Fruit fly (Drosophila melanogaster) whole organism, prepupa: ENCODE data around the gene Gr28a.

Experiments used
- CG10631 ChIP-seq: fragments of 200-800 bp; sonication (Bioruptor generic); optimal IDR thresholded peaks from 2 replicates; lab custom pipeline; 2016; ENCODE audit warnings: missing biosample characterization, missing genetic modification characterization
- CG11294 ChIP-seq: fragments of 200-800 bp; sonication (Bioruptor generic); IDR thresholded peaks from 2 replicates; pipeline ENCODE4 v1.3.6; 2022; ENCODE audit warnings: missing biosample characterization, missing genetic modification characterization
- CG11762 ChIP-seq: fragments of 200-800 bp; sonication (Bioruptor generic); optimal IDR thresholded peaks from 3 replicates; lab custom pipeline; 2016; ENCODE audit warnings: missing biosample characterization, missing genetic modification characterization; ENCODE audit not compliant: insufficient read depth
- CG11902 ChIP-seq: fragments of 200-800 bp; sonication (Bioruptor generic); optimal IDR thresholded peaks from 3 replicates; lab custom pipeline; 2016; ENCODE audit warnings: missing biosample characterization, missing genetic modification characterization
- CG15336 ChIP-seq: fragments of 200-800 bp; sonication (Bioruptor generic); IDR thresholded peaks from 2 replicates; pipeline ENCODE4 v1.3.6; 2022; ENCODE audit warnings: missing biosample characterization, missing genetic modification characterization
- CG1621 ChIP-seq: fragments of 200-800 bp; sonication (Bioruptor generic); optimal IDR thresholded peaks from 3 replicates; lab custom pipeline; 2018; ENCODE audit warnings: missing biosample characterization, mild to moderate bottlenecking, missing genetic modification characterization
- CG16779 ChIP-seq: fragments of 200-800 bp; sonication (Bioruptor generic); optimal IDR thresholded peaks from 3 replicates; lab custom pipeline; 2017; ENCODE audit warnings: missing biosample characterization, mild to moderate bottlenecking, missing genetic modification characterization
- CG31627 ChIP-seq: fragments of 200-800 bp; sonication (Bioruptor generic); optimal IDR thresholded peaks from 3 replicates; lab custom pipeline; 2016; ENCODE audit warnings: missing biosample characterization, missing genetic modification characterization
- CG32006 ChIP-seq: fragments of 200-800 bp; sonication (Bioruptor generic); optimal IDR thresholded peaks from 3 replicates; lab custom pipeline; 2017; ENCODE audit warnings: missing biosample characterization, mild to moderate bottlenecking, missing genetic modification characterization
- CG3919 ChIP-seq: fragments of 200-800 bp; sonication (Bioruptor generic); optimal IDR thresholded peaks from 3 replicates; lab custom pipeline; 2016; ENCODE audit warnings: missing biosample characterization, missing genetic modification characterization
- CG4318 ChIP-seq: fragments of 200-800 bp; sonication (Bioruptor generic); optimal IDR thresholded peaks from 3 replicates; lab custom pipeline; 2017; ENCODE audit warnings: missing biosample characterization, mild to moderate bottlenecking, missing genetic modification characterization
- CG6276 ChIP-seq: fragments of 200-800 bp; sonication (Bioruptor generic); optimal IDR thresholded peaks from 2 replicates; lab custom pipeline; 2017; ENCODE audit warnings: missing biosample characterization, mild to moderate bottlenecking, missing genetic modification characterization
- CG6792 ChIP-seq: fragments of 200-800 bp; sonication (Bioruptor generic); optimal IDR thresholded peaks from 3 replicates; lab custom pipeline; 2016; ENCODE audit warnings: missing biosample characterization, missing genetic modification characterization
- CG7368 ChIP-seq: fragments of 200-800 bp; sonication (Bioruptor generic); optimal IDR thresholded peaks from 3 replicates; lab custom pipeline; 2016; ENCODE audit warnings: missing biosample characterization, missing genetic modification characterization
- CG8119 ChIP-seq: fragments of 200-800 bp; sonication (Bioruptor generic); IDR thresholded peaks from 3 replicates; pipeline ENCODE4 v1.3.6; 2022; ENCODE audit warnings: missing biosample characterization, missing genetic modification characterization
- CG8319 ChIP-seq: fragments of 200-800 bp; sonication (Bioruptor generic); optimal IDR thresholded peaks from 3 replicates; lab custom pipeline; 2016; ENCODE audit warnings: missing biosample characterization, missing genetic modification characterization
- CG8632 ChIP-seq: fragments of 200-800 bp; sonication (Bioruptor generic); optimal IDR thresholded peaks from 3 replicates; lab custom pipeline; 2016; ENCODE audit warnings: missing biosample characterization, missing genetic modification characterization
- Eip78C ChIP-seq: fragments of 200-800 bp; sonication (Bioruptor generic); peaks from one replicate; lab custom pipeline; 2016; ENCODE audit warnings: missing biosample characterization, missing genetic modification characterization
- Eip93F ChIP-seq: fragments of 200-800 bp; sonication (Bioruptor generic); optimal IDR thresholded peaks from 2 replicates; lab custom pipeline; 2016; ENCODE audit warnings: missing biosample characterization, mild to moderate bottlenecking, missing genetic modification characterization
- Ets21C ChIP-seq: fragments of 200-800 bp; sonication (Bioruptor generic); optimal IDR thresholded peaks from 3 replicates; lab custom pipeline; 2016; ENCODE audit warnings: missing biosample characterization, missing genetic modification characterization
- Ets96B ChIP-seq: fragments of 200-800 bp; optimal IDR thresholded peaks from 2 replicates; lab custom pipeline; 2019; ENCODE audit warnings: missing biosample characterization, mild to moderate bottlenecking, missing genetic modification characterization, moderate library complexity
- Gug ChIP-seq: fragments of 200-800 bp; sonication (Bioruptor generic); IDR thresholded peaks from 2 replicates; pipeline ENCODE4 v1.3.6; 2022; ENCODE audit warnings: missing biosample characterization, missing genetic modification characterization
- Hr38 ChIP-seq: sonication (Bioruptor generic); optimal IDR thresholded peaks from 2 replicates; lab custom pipeline; 2016; ENCODE audit warnings: missing biosample characterization, missing genetic modification characterization
- Hr39 ChIP-seq: fragments of 200-800 bp; sonication (Bioruptor generic); optimal IDR thresholded peaks from 2 replicates; lab custom pipeline; 2016; ENCODE audit warnings: missing biosample characterization, missing genetic modification characterization
- Hr4 ChIP-seq: fragments of 200-800 bp; sonication (Bioruptor generic); optimal IDR thresholded peaks from 3 replicates; lab custom pipeline; 2016; ENCODE audit warnings: missing biosample characterization, missing genetic modification characterization
- Lpt ChIP-seq: fragments of 200-800 bp; sonication (Bioruptor generic); optimal IDR thresholded peaks from 3 replicates; lab custom pipeline; 2016; ENCODE audit warnings: missing biosample characterization, missing genetic modification characterization
- Met ChIP-seq: fragments of 200-800 bp; sonication (Bioruptor generic); optimal IDR thresholded peaks from 3 replicates; lab custom pipeline; 2016; ENCODE audit warnings: missing biosample characterization, missing genetic modification characterization
- OdsH ChIP-seq: fragments of 200-800 bp; sonication (Bioruptor generic); optimal IDR thresholded peaks from 3 replicates; lab custom pipeline; 2016; ENCODE audit warnings: missing biosample characterization, missing genetic modification characterization
- Smox ChIP-seq: fragments of 200-800 bp; sonication (Bioruptor generic); optimal IDR thresholded peaks from 3 replicates; lab custom pipeline; 2016; ENCODE audit warnings: missing biosample characterization, missing genetic modification characterization
- Sox102F ChIP-seq: fragments of 200-800 bp; sonication (Bioruptor generic); optimal IDR thresholded peaks from 2 replicates; lab custom pipeline; 2016; ENCODE audit warnings: missing biosample characterization, mild to moderate bottlenecking, missing genetic modification characterization
- Sox14 ChIP-seq: fragments of 200-800 bp; sonication (Bioruptor generic); optimal IDR thresholded peaks from 3 replicates; lab custom pipeline; 2016; ENCODE audit warnings: missing biosample characterization, missing genetic modification characterization
- achi ChIP-seq: fragments of 200-800 bp; sonication (Bioruptor generic); optimal IDR thresholded peaks from 3 replicates; lab custom pipeline; 2016; ENCODE audit warnings: missing biosample characterization, missing genetic modification characterization
- acj6 ChIP-seq: fragments of 200-800 bp; sonication (Bioruptor generic); optimal IDR thresholded peaks from 3 replicates; lab custom pipeline; 2016; ENCODE audit warnings: missing biosample characterization, missing genetic modification characterization
- cyc ChIP-seq: fragments of 200-800 bp; sonication (Bioruptor generic); optimal IDR thresholded peaks from 3 replicates; lab custom pipeline; 2016; ENCODE audit warnings: missing biosample characterization, missing genetic modification characterization
- dac ChIP-seq: fragments of 200-800 bp; sonication (Bioruptor generic); optimal IDR thresholded peaks from 2 replicates; lab custom pipeline; 2017; ENCODE audit warnings: missing biosample characterization, mild to moderate bottlenecking, missing genetic modification characterization
- dsx ChIP-seq: fragments of 200-800 bp; optimal IDR thresholded peaks from 3 replicates; lab custom pipeline; 2019; ENCODE audit warnings: missing biosample characterization, mild to moderate bottlenecking, missing genetic modification characterization, moderate library complexity; ENCODE audit not compliant: poor library complexity, severe bottlenecking
- eg ChIP-seq: fragments of 200-800 bp; sonication (Bioruptor generic); IDR thresholded peaks from 3 replicates; pipeline ENCODE4 v1.3.6; 2022; ENCODE audit warnings: missing biosample characterization, missing genetic modification characterization
- esn ChIP-seq: fragments of 200-800 bp; sonication (Bioruptor generic); optimal IDR thresholded peaks from 2 replicates; lab custom pipeline; 2016; ENCODE audit warnings: missing biosample characterization, mild to moderate bottlenecking, missing genetic modification characterization, moderate library complexity
- fd59A ChIP-seq: fragments of 200-800 bp; sonication (Bioruptor generic); optimal IDR thresholded peaks from 2 replicates; lab custom pipeline; 2017; ENCODE audit warnings: missing biosample characterization, mild to moderate bottlenecking, missing genetic modification characterization, missing genetic modification reagents
- fd85E ChIP-seq: fragments of 200-800 bp; sonication (Bioruptor generic); optimal IDR thresholded peaks from 3 replicates; lab custom pipeline; 2016; ENCODE audit warnings: missing biosample characterization, missing genetic modification characterization
- fkh ChIP-seq: fragments of 200-800 bp; sonication (Bioruptor generic); optimal IDR thresholded peaks from 3 replicates; lab custom pipeline; 2017; ENCODE audit warnings: missing biosample characterization, mild to moderate bottlenecking, missing genetic modification characterization, moderate library complexity
- net ChIP-seq: fragments of 200-800 bp; sonication (Bioruptor generic); optimal IDR thresholded peaks from 3 replicates; lab custom pipeline; 2016; ENCODE audit warnings: missing biosample characterization, missing genetic modification characterization
- pdm3 ChIP-seq: fragments of 200-800 bp; sonication (Bioruptor generic); optimal IDR thresholded peaks from 3 replicates; lab custom pipeline; 2016; ENCODE audit warnings: missing biosample characterization, missing genetic modification characterization
- ss ChIP-seq, 2 experiments: fragments of 200-800 bp; sonication (Bioruptor generic); optimal IDR thresholded peaks; 2 replicates in 1 of 2; 3 replicates in 1 of 2; lab custom pipeline; 2017 to 2018; ENCODE audit warnings: mild to moderate bottlenecking in 2 of 2, missing biosample characterization in 2 of 2, missing genetic modification characterization in 2 of 2, moderate library complexity in 1 of 2
- svp ChIP-seq: fragments of 200-800 bp; sonication (Bioruptor generic); peaks from one replicate; lab custom pipeline; 2016; ENCODE audit warnings: missing biosample characterization, missing genetic modification characterization
- vri ChIP-seq: fragments of 200-800 bp; sonication (Bioruptor generic); optimal IDR thresholded peaks from 3 replicates; lab custom pipeline; 2016; ENCODE audit warnings: missing biosample characterization, mild to moderate bottlenecking, missing genetic modification characterization

The Gr28a gene

dm6 chr2L:7423333-7423895 is 30.6 kb downstream of the Gr28a start (continued):
- peak; percentile 53 for TF ChIP-seq CG31627 (GFP tag; lab: Kevin White, UChicago)
- peak; percentile 63 for TF ChIP-seq CG8632 (GFP tag; lab: Kevin White, UChicago)
- TF ChIP-seq Hr4 (GFP tag; lab: Kevin White, UChicago) = peak; percentile 72
- peak; percentile 60; the same call in 1 of the 2 replicates for TF ChIP-seq CG11294 (GFP tag; lab: Robert Waterston, UW)
- TF ChIP-seq ss (GFP tag; optimal IDR thresholded peaks at IDR 0.05; lab: Kevin White, UChicago) = peak; percentile 66 to 70
- TF ChIP-seq pdm3 = peak; percentile 58
- peak; percentile 74 for TF ChIP-seq Smox (GFP tag; lab: Kevin White, UChicago)
- peak; percentile 22 for TF ChIP-seq CG11902
- peak; percentile 84 for TF ChIP-seq CG15336
- TF ChIP-seq dac (GFP tag; lab: Kevin White, UChicago) = peak; percentile 41
- TF ChIP-seq esn (GFP tag; lab: Kevin White, UChicago) = peak; percentile 63
- TF ChIP-seq cyc (GFP tag; lab: Kevin White, UChicago) = peak; percentile 60
- TF ChIP-seq OdsH = peak; percentile 71
- peak; percentile 37 for TF ChIP-seq Gug (GFP tag; lab: Robert Waterston, UW)
- TF ChIP-seq CG32006 (GFP tag; lab: Kevin White, UChicago) = peak; percentile 29
- peak; percentile 81 for TF ChIP-seq Sox102F (GFP tag; lab: Kevin White, UChicago)
- peak; percentile 73 for TF ChIP-seq CG3919 (GFP tag; lab: Kevin White, UChicago)
- peak; percentile 82 for TF ChIP-seq Ets96B (tag; lab: Kevin White, UChicago)
- TF ChIP-seq CG4318 (GFP tag; lab: Kevin White, UChicago) = peak; percentile 3
- TF ChIP-seq, all 60 proteins: peak for 58

DNA sequence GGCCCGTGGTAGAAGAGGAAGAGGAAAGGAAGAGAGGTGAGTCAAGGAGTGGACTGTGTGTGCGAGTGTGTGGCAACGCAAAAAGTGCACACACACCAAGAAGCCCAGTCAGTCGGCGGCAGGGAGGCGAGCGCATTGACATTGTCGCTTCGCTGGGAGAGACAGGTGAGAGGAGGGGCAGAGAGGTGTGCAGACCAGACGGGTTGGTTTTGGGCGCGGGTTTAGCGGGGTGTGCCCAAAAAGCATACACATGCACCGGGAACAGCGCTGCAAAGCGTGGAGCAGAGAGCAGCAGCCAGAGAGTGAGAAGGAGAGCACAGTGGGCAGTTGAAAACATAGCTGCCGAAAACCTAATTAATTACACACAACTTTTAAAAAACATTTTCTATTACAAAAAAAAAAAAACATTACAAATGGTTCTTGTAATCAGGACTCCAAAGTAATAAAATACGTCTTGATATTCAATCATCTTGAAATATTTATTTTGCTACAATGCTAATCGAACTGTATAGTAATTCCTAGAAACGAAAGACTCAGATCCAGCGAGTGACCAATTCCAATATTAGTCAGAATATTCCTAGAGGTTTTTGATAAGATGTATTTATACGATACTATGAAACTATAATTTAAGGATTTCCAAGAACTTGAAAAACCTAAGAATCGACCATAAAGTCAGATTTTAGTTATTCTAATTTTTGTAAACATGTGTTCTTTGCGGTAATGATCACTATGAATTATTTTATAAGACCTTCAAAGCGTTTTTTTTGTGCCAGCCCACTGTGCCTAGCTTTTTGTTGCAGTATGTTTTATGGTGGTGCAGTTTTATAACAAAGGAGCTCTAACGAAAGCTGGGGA is 31.4 kb downstream of the Gr28a start:
- peak; percentile 83 for TF ChIP-seq CG6276 (GFP tag; lab: Kevin White, UChicago)
- TF ChIP-seq Met (GFP tag; lab: Kevin White, UChicago) = peak; percentile 75
- no peak for TF ChIP-seq Hr38 (GFP tag; lab: Kevin White, UChicago)
- peak; percentile 48 for TF ChIP-seq vri
- TF ChIP-seq acj6 = peak; percentile 78
- peak; percentile 85 for TF ChIP-seq CG4318 (GFP tag; lab: Kevin White, UChicago)
- peak; percentile 97 for TF ChIP-seq Eip78C (GFP tag; lab: Kevin White, UChicago)
- peak; percentile 92 for TF ChIP-seq svp (GFP tag; lab: Kevin White, UChicago)
- peak; percentile 53 for TF ChIP-seq Sox14 (GFP tag; lab: Kevin White, UChicago)
- peak; percentile 75 for TF ChIP-seq OdsH
- peak; percentile 82 for TF ChIP-seq Hr39 (GFP tag; lab: Kevin White, UChicago)
- TF ChIP-seq CG8119 (GFP tag; lab: Robert Waterston, UW) = peak; percentile 70; the same call in 2 of the 3 replicates
- TF ChIP-seq Sox102F (GFP tag; lab: Kevin White, UChicago) = peak; percentile 51
- peak; percentile 69 for TF ChIP-seq cyc (GFP tag; lab: Kevin White, UChicago)
- TF ChIP-seq dsx (GFP tag; lab: Kevin White, UChicago) = peak; percentile 98
- TF ChIP-seq CG7368 (GFP tag; lab: Kevin White, UChicago) = no peak
- peak; percentile 74 for TF ChIP-seq CG6792
- peak; percentile 43 for TF ChIP-seq CG11902
- no peak for TF ChIP-seq Eip93F
- no peak for TF ChIP-seq fkh (GFP tag; lab: Kevin White, UChicago)
- TF ChIP-seq esn (GFP tag; lab: Kevin White, UChicago) = peak; percentile 92
- TF ChIP-seq fd85E (GFP tag; lab: Kevin White, UChicago) = no peak
- peak; percentile 70 for TF ChIP-seq achi
- peak; percentile 54 for TF ChIP-seq fd59A
- TF ChIP-seq Lpt (GFP tag; lab: Kevin White, UChicago) = peak; percentile 77
- TF ChIP-seq CG10631 (GFP tag; lab: Kevin White, UChicago) = peak; percentile 80
- TF ChIP-seq eg (GFP tag; lab: Robert Waterston, UW) = peak; percentile 68; the same call in 1 of the 3 replicates
- peak; percentile 64 for TF ChIP-seq dac (GFP tag; lab: Kevin White, UChicago)
- TF ChIP-seq CG8319 = peak; percentile 38
- peak; percentile 42; the same call in 1 of the 2 replicates for TF ChIP-seq Gug (GFP tag; lab: Robert Waterston, UW)
- TF ChIP-seq CG1621 (tag; lab: Kevin White, UChicago) = peak; percentile 41
- TF ChIP-seq ss (GFP tag; optimal IDR thresholded peaks at IDR 0.05; lab: Kevin White, UChicago) = peak; percentile 43 to 64
- peak; percentile 76 for TF ChIP-seq net
- TF ChIP-seq CG16779 = peak; percentile 62
- peak; percentile 55 for TF ChIP-seq CG11762
- peak; percentile 77 for TF ChIP-seq CG8632 (GFP tag; lab: Kevin White, UChicago)
- peak; percentile 71 for TF ChIP-seq Ets21C (GFP tag; lab: Kevin White, UChicago)
